Worm (Caenorhabditis elegans): Measurements from ENCODE around the gene pgm-3.

pgm-3 gene

DNA sequence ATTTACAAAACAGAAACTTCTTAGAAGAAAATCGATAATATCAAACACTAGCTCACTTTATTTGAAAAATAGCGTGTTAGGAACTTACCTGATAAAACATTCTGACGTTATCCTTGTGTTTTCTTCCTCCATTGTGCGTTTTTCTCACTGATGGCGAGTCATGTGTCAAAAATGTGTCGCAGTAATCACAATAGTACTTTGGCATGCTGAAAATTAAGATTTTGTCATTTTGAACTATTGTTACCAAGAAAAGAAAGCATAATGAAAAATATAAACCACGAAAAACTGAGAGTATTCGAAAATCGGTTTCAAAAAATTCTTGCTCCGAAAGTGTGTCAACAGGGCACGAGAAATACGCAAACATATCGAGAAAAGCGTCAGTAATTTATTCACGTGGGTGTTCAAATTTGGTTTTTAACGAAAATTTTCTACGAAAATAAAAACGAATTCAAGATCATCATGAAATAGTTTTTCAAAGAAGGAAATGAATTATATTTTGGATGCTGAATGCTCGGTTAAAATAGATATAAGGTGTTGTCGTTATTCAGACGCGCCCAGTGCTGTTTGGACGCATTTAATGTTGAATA lies 37.8 kb upstream of the pgm-3 start, which contains the start of gene snrp-3:
snrp-3 (minus strand) TSS at position 206 of the 587 bp plus-strand sequence.
- TF ChIP-seq lin-32 (GFP tag; optimal IDR thresholded peaks at IDR 0.05): no peak
- no peak for TF ChIP-seq sptf-1 (tag; optimal IDR thresholded peaks at IDR 0.05)
- peak; percentile 71 for TF ChIP-seq ces-1 (GFP tag; optimal IDR thresholded peaks at IDR 0.05)
- no peak for TF ChIP-seq blmp-1 (tag; optimal IDR thresholded peaks at IDR 0.05)
- TF ChIP-seq pha-4 (tag; optimal IDR thresholded peaks at IDR 0.05): peak; percentile 79
- no peak for TF ChIP-seq drap-1 (GFP tag; optimal IDR thresholded peaks at IDR 0.05)
- no peak for TF ChIP-seq elt-1 (tag; optimal IDR thresholded peaks at IDR 0.05; ENCODE audit: borderline replicate concordance, insufficient read depth)
- peak; percentile 11 for TF ChIP-seq unc-62 (GFP tag; optimal IDR thresholded peaks at IDR 0.05)
- no peak for TF ChIP-seq ceh-83 (GFP tag; optimal IDR thresholded peaks at IDR 0.05)
- TF ChIP-seq nhr-12 (tag; optimal IDR thresholded peaks at IDR 0.05): no peak
- TF ChIP-seq nhr-28 (tag; optimal IDR thresholded peaks at IDR 0.05): no peak
- peak; percentile 54 for TF ChIP-seq ceh-39 (tag; optimal IDR thresholded peaks at IDR 0.05)
- peak; percentile 79 for TF ChIP-seq mep-1 (tag; optimal IDR thresholded peaks at IDR 0.05)
- TF ChIP-seq nhr-237 (tag; optimal IDR thresholded peaks at IDR 0.05): peak; percentile 76
- no peak for TF ChIP-seq ceh-43 (GFP tag; optimal IDR thresholded peaks at IDR 0.05)
- no peak for TF ChIP-seq nhr-2 (tag; optimal IDR thresholded peaks at IDR 0.05)
- TF ChIP-seq unc-39 (tag; optimal IDR thresholded peaks at IDR 0.05): no peak
- TF ChIP-seq unc-120 (tag; optimal IDR thresholded peaks at IDR 0.05; ENCODE audit: poor library complexity, severe bottlenecking): peak; percentile 50
- TF ChIP-seq nhr-76 (tag; optimal IDR thresholded peaks at IDR 0.05): no peak
- TF ChIP-seq ham-2 (GFP tag; optimal IDR thresholded peaks at IDR 0.05): no peak
- peak; percentile 58 for TF ChIP-seq cnd-1 (tag; optimal IDR thresholded peaks at IDR 0.05)
- no peak for TF ChIP-seq tbx-8 (GFP tag; optimal IDR thresholded peaks at IDR 0.05)
- TF ChIP-seq bed-3 (GFP tag; optimal IDR thresholded peaks at IDR 0.05): no peak
- no peak for TF ChIP-seq ztf-11 (tag; optimal IDR thresholded peaks at IDR 0.05)
- TF ChIP-seq hlh-1 (tag; optimal IDR thresholded peaks at IDR 0.05): peak; percentile 38
- no peak for TF ChIP-seq flh-1 (GFP tag; optimal IDR thresholded peaks at IDR 0.05)
- TF ChIP-seq M03D4.4 (tag; optimal IDR thresholded peaks at IDR 0.05): no peak
- TF ChIP-seq lsy-2 (tag; optimal IDR thresholded peaks at IDR 0.05): peak; percentile 72
- TF ChIP-seq zip-8 (tag; optimal IDR thresholded peaks at IDR 0.05): no peak
- no peak for TF ChIP-seq mab-5 (tag; optimal IDR thresholded peaks at IDR 0.05)
- no peak for TF ChIP-seq sem-2 (GFP tag; optimal IDR thresholded peaks at IDR 0.05)
- no peak for TF ChIP-seq mls-2 (tag; optimal IDR thresholded peaks at IDR 0.05)
- no peak for TF ChIP-seq elt-3 (tag; optimal IDR thresholded peaks at IDR 0.05)
- peak; percentile 41 for TF ChIP-seq lin-13 (tag; optimal IDR thresholded peaks at IDR 0.05)
- TF ChIP-seq snpc-4 (tag; optimal IDR thresholded peaks at IDR 0.05): no peak

DNA sequence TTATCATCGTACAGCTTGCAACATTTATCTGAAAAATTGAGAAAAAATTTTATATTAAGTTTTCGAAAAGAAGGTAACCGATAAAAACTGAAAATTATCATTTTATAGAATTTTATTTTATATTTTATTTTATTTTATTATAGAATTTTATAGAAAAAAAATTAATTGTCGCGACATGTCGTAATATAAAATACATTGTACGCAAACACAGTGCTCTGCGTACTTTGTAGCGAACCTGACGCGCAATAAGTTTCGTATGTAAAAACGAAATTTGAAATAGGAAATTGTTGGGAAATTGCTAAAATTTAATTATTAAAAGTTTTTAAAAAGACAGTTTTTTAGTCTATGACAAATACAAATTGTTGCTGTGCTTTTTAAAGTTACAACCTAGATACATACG lies 34.0 kb upstream of the pgm-3 start, which contains the start of the genes hst-1 and ints-6:
hst-1 (minus strand) TSS at position 28 of the 400 bp plus-strand sequence.
ints-6 (plus strand) TSS at position 260 of the 400 bp plus-strand sequence.
- peak; percentile 30 for TF ChIP-seq ces-1 (GFP tag; optimal IDR thresholded peaks at IDR 0.05)
- no peak for TF ChIP-seq drap-1 (GFP tag; optimal IDR thresholded peaks at IDR 0.05)

DNA sequence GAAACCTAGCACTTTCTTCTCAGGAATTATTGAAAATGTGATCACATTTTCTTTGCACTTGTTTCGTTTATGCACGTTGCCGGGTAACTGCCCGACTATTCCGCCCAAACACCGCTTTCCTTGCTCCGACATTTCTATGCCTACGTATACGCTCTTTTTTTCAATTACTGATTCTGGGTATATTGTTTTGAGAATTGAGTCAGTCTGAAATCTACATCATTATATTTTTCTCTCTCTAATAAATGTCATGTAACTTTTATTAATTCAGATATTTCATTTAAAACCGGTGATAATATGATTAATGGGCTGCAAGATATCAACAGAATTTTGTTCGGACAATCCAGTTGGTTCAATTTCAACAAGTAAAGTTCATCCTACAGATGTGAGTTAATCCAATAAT lies 28.1 kb upstream of the pgm-3 start, which contains the start of gene ttll-11:
ttll-11 (plus strand) TSS at position 301 of the 400 bp plus-strand sequence.
- TF ChIP-seq unc-120 (tag; optimal IDR thresholded peaks at IDR 0.05; ENCODE audit: poor library complexity, severe bottlenecking) (no peak), ham-2 (GFP tag; optimal IDR thresholded peaks at IDR 0.05) (no peak), elt-1 (tag; optimal IDR thresholded peaks at IDR 0.05; ENCODE audit: borderline replicate concordance, insufficient read depth) (no peak), hlh-1 (tag; optimal IDR thresholded peaks at IDR 0.05) (no peak), zip-8 (tag; optimal IDR thresholded peaks at IDR 0.05) (no peak), unc-39 (tag; optimal IDR thresholded peaks at IDR 0.05) (no peak), nhr-28 (tag; optimal IDR thresholded peaks at IDR 0.05) (no peak)

ce11 chrIV:8705504-8705903 lies 20.0 kb upstream of the pgm-3 start, which contains the start of gene H23L24.4:
TSS of gene H23L24.4 (minus strand) at chrIV:8705604.
- TF ChIP-seq unc-39 (tag; optimal IDR thresholded peaks at IDR 0.05) (no peak), M03D4.4 (tag; optimal IDR thresholded peaks at IDR 0.05) (no peak), lin-13 (tag; optimal IDR thresholded peaks at IDR 0.05) (no peak), elt-1 (tag; optimal IDR thresholded peaks at IDR 0.05; ENCODE audit: borderline replicate concordance, insufficient read depth) (no peak), nhr-237 (tag; optimal IDR thresholded peaks at IDR 0.05) (no peak), unc-62 (GFP tag; optimal IDR thresholded peaks at IDR 0.05) (no peak), cnd-1 (tag; optimal IDR thresholded peaks at IDR 0.05) (no peak), unc-120 (tag; optimal IDR thresholded peaks at IDR 0.05; ENCODE audit: poor library complexity, severe bottlenecking) (no peak), bed-3 (GFP tag; optimal IDR thresholded peaks at IDR 0.05) (no peak), drap-1 (GFP tag; optimal IDR thresholded peaks at IDR 0.05) (no peak), lin-32 (GFP tag; optimal IDR thresholded peaks at IDR 0.05) (no peak), nhr-12 (tag; optimal IDR thresholded peaks at IDR 0.05) (no peak), mab-5 (tag; optimal IDR thresholded peaks at IDR 0.05) (no peak), sptf-1 (tag; optimal IDR thresholded peaks at IDR 0.05) (no peak), snpc-4 (tag; optimal IDR thresholded peaks at IDR 0.05) (no peak), ham-2 (GFP tag; optimal IDR thresholded peaks at IDR 0.05) (no peak), zip-8 (tag; optimal IDR thresholded peaks at IDR 0.05) (no peak), nhr-28 (tag; optimal IDR thresholded peaks at IDR 0.05) (no peak), tbx-8 (GFP tag; optimal IDR thresholded peaks at IDR 0.05) (no peak), ceh-83 (GFP tag; optimal IDR thresholded peaks at IDR 0.05) (no peak)
